Worm (Caenorhabditis elegans) whole organism, late embryonic: Measurements from ENCODE around the gene fbxb-96.
"Not testable (repeated sequence)": the region's sequence is repeated elsewhere in the genome, so short reads cannot be mapped to it uniquely, and the experiment has no call there.

ENCODE experiments used
- ahr-1 ChIP-seq: sonication (generic microtip); optimal IDR thresholded peaks from 2 replicates; lab custom pipeline; 2016; ENCODE audit warnings: missing genetic modification characterization, missing compliant biosample characterization
- ceh-34 ChIP-seq: sonication (generic microtip); optimal IDR thresholded peaks from 2 replicates; lab custom pipeline; 2016; ENCODE audit warnings: mild to moderate bottlenecking, missing genetic modification characterization, missing compliant biosample characterization
- ceh-45 ChIP-seq: fragments of 200-800 bp; sonication (Bioruptor generic); IDR thresholded peaks from 2 replicates; pipeline ENCODE4 v1.3.6; 2022; ENCODE audit warnings: missing genetic modification reagents, missing genetic modification characterization, missing compliant biosample characterization
- che-1 ChIP-seq: sonication (generic microtip); optimal IDR thresholded peaks from 2 replicates; lab custom pipeline; 2016; ENCODE audit warnings: mild to moderate bottlenecking, missing genetic modification characterization, missing compliant biosample characterization
- dve-1 ChIP-seq: sonication (generic microtip); optimal IDR thresholded peaks from 2 replicates; lab custom pipeline; 2017; ENCODE audit warnings: antibody characterized with exemption, mild to moderate bottlenecking, missing genetic modification characterization, missing compliant biosample characterization
- elt-2 ChIP-seq: sonication (generic microtip); optimal IDR thresholded peaks from 2 replicates; lab custom pipeline; 2016; ENCODE audit warnings: missing genetic modification reagents, missing genetic modification characterization, missing compliant biosample characterization
- ets-4 ChIP-seq: sonication (generic microtip); optimal IDR thresholded peaks from 2 replicates; lab custom pipeline; 2016; ENCODE audit warnings: missing genetic modification characterization, missing compliant biosample characterization
- hlh-13 ChIP-seq: fragments of 200-800 bp; sonication (Bioruptor generic); optimal IDR thresholded peaks from 2 replicates; lab custom pipeline; 2018; ENCODE audit warnings: mild to moderate bottlenecking, missing genetic modification characterization, missing compliant biosample characterization
- hlh-15 ChIP-seq: sonication (generic microtip); optimal IDR thresholded peaks from 2 replicates; lab custom pipeline; 2016; ENCODE audit warnings: missing genetic modification characterization, missing compliant biosample characterization
- hlh-8 ChIP-seq: sonication (generic microtip); optimal IDR thresholded peaks from 2 replicates; lab custom pipeline; 2016; ENCODE audit warnings: missing genotype, missing genetic modification characterization, missing compliant biosample characterization
- lim-6 ChIP-seq: sonication (generic microtip); optimal IDR thresholded peaks from 2 replicates; lab custom pipeline; 2016; ENCODE audit warnings: missing genetic modification characterization, missing compliant biosample characterization
- madf-2 ChIP-seq: sonication (generic microtip); optimal IDR thresholded peaks from 2 replicates; lab custom pipeline; 2017; ENCODE audit warnings: missing genetic modification characterization, missing compliant biosample characterization
- mec-3 ChIP-seq: sonication (generic microtip); optimal IDR thresholded peaks from 2 replicates; lab custom pipeline; 2016; ENCODE audit warnings: borderline replicate concordance, missing genetic modification characterization, missing compliant biosample characterization
- nfya-1 ChIP-seq: sonication (generic microtip); optimal IDR thresholded peaks from 2 replicates; lab custom pipeline; 2017; ENCODE audit warnings: missing genetic modification characterization, mild to moderate bottlenecking, missing compliant biosample characterization, antibody characterized with exemption, moderate library complexity
- nhr-11 ChIP-seq: fragments of 150-350 bp; optimal IDR thresholded peaks from 2 replicates; lab custom pipeline; 2014; ENCODE audit warnings: missing biosample characterization, missing genetic modification characterization
- nhr-232 ChIP-seq: sonication (generic microtip); optimal IDR thresholded peaks from 2 replicates; lab custom pipeline; 2016; ENCODE audit warnings: missing genetic modification characterization, missing compliant biosample characterization
- odd-2 ChIP-seq: sonication (generic microtip); optimal IDR thresholded peaks from 2 replicates; lab custom pipeline; 2017; ENCODE audit warnings: antibody characterized with exemption, mild to moderate bottlenecking, missing genetic modification characterization, missing compliant biosample characterization
- pag-3 ChIP-seq: sonication (generic microtip); optimal IDR thresholded peaks from 2 replicates; lab custom pipeline; 2016; ENCODE audit warnings: missing compliant biosample characterization, missing genetic modification characterization, borderline replicate concordance
- pqm-1 ChIP-seq: sonication (generic microtip); optimal IDR thresholded peaks from 2 replicates; lab custom pipeline; 2016; ENCODE audit warnings: missing genetic modification characterization, missing compliant biosample characterization
- ref-2 ChIP-seq: sonication (generic microtip); optimal IDR thresholded peaks from 2 replicates; lab custom pipeline; 2016; ENCODE audit warnings: missing genetic modification characterization, missing compliant biosample characterization
- rnt-1 ChIP-seq: sonication (generic microtip); optimal IDR thresholded peaks from 2 replicates; lab custom pipeline; 2016; ENCODE audit warnings: missing genetic modification characterization, missing compliant biosample characterization
- sdc-2 ChIP-seq: sonication (generic microtip); optimal IDR thresholded peaks from 2 replicates; lab custom pipeline; 2016; ENCODE audit warnings: missing genotype, missing genetic modification characterization, missing compliant biosample characterization
- unc-42 ChIP-seq: sonication (generic microtip); optimal IDR thresholded peaks from 2 replicates; lab custom pipeline; 2016; ENCODE audit warnings: missing genotype, missing genetic modification characterization, missing compliant biosample characterization
- unc-55 ChIP-seq: sonication (generic microtip); optimal IDR thresholded peaks from 2 replicates; lab custom pipeline; 2017; ENCODE audit warnings: missing biosample characterization, missing genetic modification reagents, missing genetic modification characterization
- unc-86 ChIP-seq: sonication (generic microtip); optimal IDR thresholded peaks from 2 replicates; lab custom pipeline; 2016; ENCODE audit warnings: missing genetic modification characterization, missing compliant biosample characterization
- ztf-16 ChIP-seq: sonication (generic microtip); optimal IDR thresholded peaks from 2 replicates; lab custom pipeline; 2017; ENCODE audit warnings: missing genetic modification characterization, missing compliant biosample characterization

fbxb-96 gene

DNA sequence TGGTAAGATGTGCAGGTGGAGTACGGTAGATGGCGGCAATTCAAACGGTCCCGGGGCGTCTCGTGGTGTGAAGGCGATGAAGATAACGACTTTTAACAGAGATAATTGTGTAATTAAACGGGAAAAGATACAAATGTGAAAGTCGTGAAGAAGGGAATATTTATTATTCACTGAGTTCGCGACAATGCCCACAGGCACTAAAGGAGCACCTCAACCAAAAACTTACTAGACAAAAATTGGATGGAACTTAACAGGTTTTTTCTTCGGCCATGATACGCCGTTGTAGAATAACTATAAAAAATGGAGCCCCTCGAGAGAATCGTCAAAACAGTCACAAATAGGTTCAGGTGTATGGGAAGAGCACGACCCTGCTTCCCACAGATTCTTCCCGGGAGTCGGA, 12.1 kb upstream of the fbxb-96 start, which contains the start of gene fbxb-98:
Gene fbxb-98, plus strand, starts transcription at position 301 of the 400 bp plus-strand sequence.
- not testable (repeated sequence) for TF ChIP-seq hlh-15, unc-42, sdc-2 (tag; lab: Kevin White, UChicago)
- TF ChIP-seq, all 69 proteins: peak for 0; not testable (repeated sequence) for 69

ce11 chrII:1861285-1861793, 11.1 kb upstream of the fbxb-96 start, which contains the start of gene C16C4.18:
C16C4.18 (minus strand) TSS chrII:1861335.
- TF ChIP-seq rnt-1, che-1, ahr-1 (tag; lab: Kevin White, UChicago): not testable (repeated sequence)

DNA sequence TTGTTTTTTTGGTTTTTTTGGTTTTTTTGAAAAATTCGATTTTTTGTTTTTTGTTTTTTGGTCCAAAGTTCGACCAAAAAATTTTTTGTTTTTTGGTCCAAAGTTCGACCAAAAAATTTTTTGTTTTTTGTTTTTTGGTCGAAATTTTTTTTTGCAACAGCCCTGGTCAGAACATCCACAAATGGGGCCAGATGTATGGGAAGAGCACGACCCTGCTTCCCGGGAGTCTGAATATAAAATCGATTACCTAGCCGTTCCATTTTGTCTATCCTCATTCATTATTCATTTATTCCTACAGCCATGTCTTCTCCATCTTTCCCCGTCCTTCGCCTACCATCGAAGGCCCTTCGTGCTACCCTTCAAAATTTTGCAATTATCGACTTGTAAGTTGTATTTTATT, 3.9 kb upstream of the fbxb-96 start, which contains the start of gene fbxb-95:
Gene fbxb-95, plus strand, starts transcription at position 301 of the 400 bp plus-strand sequence.
- not testable (repeated sequence) for TF ChIP-seq hlh-13 (GFP tag; lab: Kevin White, UChicago); ahr-1 (tag; lab: Kevin White, UChicago); ref-2 (tag; lab: Kevin White, UChicago)

- TF ChIP-seq hlh-8 (tag; lab: Kevin White, UChicago) (no peak), ceh-45 (GFP tag; lab: Robert Waterston, UW) (no peak), ceh-34 (tag; lab: Kevin White, UChicago) (no peak), lim-6 (tag; lab: Kevin White, UChicago) (no peak), pag-3 (no peak), dve-1 (no peak), unc-86 (tag; lab: Kevin White, UChicago) (no peak)
Observed at ce11 chrII:1852503-1852902, 2.3 kb upstream of the fbxb-96 start, which contains the start of gene C52E2.2. C52E2.2 (plus strand) TSS chrII:1852803.

- no peak for TF ChIP-seq ahr-1 (tag; lab: Kevin White, UChicago)
- TF ChIP-seq elt-2: peak; percentile 99
- no peak for TF ChIP-seq ztf-16
- TF ChIP-seq ceh-34 (tag; lab: Kevin White, UChicago): no peak
- peak; percentile 79 for TF ChIP-seq pqm-1
- TF ChIP-seq nhr-11 (tag; lab: Kevin White, UChicago): no peak
- no peak for TF ChIP-seq mec-3 (tag; lab: Kevin White, UChicago)
Observed at ce11 chrII:1851716-1852115, 1.5 kb upstream of the fbxb-96 start.

DNA sequence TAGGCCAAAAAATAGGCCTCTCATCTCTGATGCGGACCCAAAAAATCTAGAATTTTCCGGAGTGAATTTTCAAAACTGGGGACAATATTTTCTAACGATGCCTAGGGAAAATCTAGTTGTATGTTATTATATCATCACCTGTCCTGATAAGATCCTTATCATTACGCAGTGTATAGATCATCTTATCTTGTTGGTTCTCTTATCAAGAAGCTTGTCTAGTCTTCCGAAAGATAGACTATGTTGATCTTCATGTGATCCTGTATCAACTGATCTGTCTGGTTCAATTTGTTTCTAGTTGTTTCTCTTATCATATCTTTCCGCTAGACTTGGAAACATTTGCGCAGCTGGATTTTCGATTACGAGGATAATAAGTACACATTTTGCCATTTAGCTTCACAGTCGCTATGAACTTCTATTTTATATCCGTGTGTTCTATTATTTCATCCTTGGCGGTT, 668 bp upstream of the fbxb-96 start, which contains the start of gene C52E2.3:
Gene C52E2.3, plus strand, starts transcription at position 405 of the 455 bp plus-strand sequence.
- peak; percentile 89 for TF ChIP-seq elt-2
- TF ChIP-seq madf-2 (tag; lab: Kevin White, UChicago): no peak
- TF ChIP-seq, all 69 proteins: peak for 1

DNA sequence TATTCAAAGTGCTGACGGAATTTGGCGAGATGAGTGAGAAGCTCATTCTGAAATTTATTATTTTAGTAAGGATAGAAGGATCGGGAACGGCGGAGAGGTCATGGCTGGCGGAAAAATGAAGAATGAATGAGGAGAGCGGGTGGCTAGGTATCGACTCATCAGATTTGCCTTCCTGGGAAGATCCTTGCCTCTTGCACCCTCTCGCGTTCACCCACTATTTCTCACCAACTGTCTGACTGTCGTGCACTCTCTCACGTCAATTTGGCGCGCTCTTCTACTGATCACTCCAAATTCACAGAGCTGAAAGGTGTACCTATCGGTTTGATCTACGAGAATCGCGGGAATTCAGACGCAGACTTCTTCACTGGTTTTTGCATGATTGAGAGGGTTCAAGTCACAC, 2.1 kb downstream of the fbxb-96 start, which contains the start of gene fbxb-97:
Gene fbxb-97, minus strand, starts transcription at position 53 of the 400 bp plus-strand sequence.
- TF ChIP-seq odd-2: no peak
- TF ChIP-seq ets-4: no peak
- no peak for TF ChIP-seq sdc-2 (tag; lab: Kevin White, UChicago)

ce11 chrII:1844552-1844951, 5.6 kb downstream of the fbxb-96 start:
- no peak for TF ChIP-seq nhr-232 (tag; lab: Kevin White, UChicago)
- peak; percentile 78 for TF ChIP-seq nfya-1 (tag; lab: Kevin White, UChicago)
- no peak for TF ChIP-seq unc-55 (GFP tag; lab: Kevin White, UChicago)
- TF ChIP-seq sdc-2 (tag; lab: Kevin White, UChicago): no peak
